Fruit fly (Drosophila melanogaster): ENCODE results near the gene CtsL4.

CtsL4 gene

DNA sequence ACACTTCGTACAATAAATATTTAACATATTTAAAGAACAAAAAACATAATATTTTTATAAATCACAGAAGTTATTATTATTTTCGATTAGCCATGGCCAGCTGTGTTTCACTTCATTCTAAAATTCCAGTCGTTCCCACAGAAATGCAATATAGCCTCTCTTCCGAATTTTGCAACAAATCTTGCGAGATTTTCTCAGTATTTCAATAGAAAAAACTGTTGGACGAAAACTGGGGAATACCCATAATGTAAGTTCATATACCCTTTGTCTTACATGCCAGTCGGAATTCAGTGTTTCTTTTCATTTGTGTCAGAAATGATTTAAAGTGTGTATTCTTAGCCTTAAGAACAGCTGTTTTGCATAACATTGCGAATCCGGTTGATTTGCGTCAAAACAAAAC is at the start of gene CtsL4, which contains the start of gene ClpP (continued):
- no peak for TF ChIP-seq ato (GFP tag; IDR thresholded peaks at IDR 0.05; ENCODE audit: partially characterized antibody)
- TF ChIP-seq CG8765 (GFP tag; IDR thresholded peaks at IDR 0.05): no peak
- peak; percentile 71 for TF ChIP-seq Xbp1 (GFP tag; optimal IDR thresholded peaks at IDR 0.05)
- TF ChIP-seq sens (GFP tag): no peak
- TF ChIP-seq sim (GFP tag; IDR thresholded peaks at IDR 0.05): no peak
- no peak for TF ChIP-seq gcm2 (GFP tag; optimal IDR thresholded peaks at IDR 0.05)
- TF ChIP-seq mld (GFP tag; IDR thresholded peaks at IDR 0.05; ENCODE audit: partially characterized antibody): no peak
- TF ChIP-seq CG18599 (GFP tag; optimal IDR thresholded peaks at IDR 0.05): no peak
- no peak for TF ChIP-seq sr (GFP tag; IDR thresholded peaks at IDR 0.05)
- no peak for TF ChIP-seq CG6791 (GFP tag; IDR thresholded peaks at IDR 0.05; ENCODE audit: partially characterized antibody)
- TF ChIP-seq unc-4 (GFP tag; IDR thresholded peaks at IDR 0.05; ENCODE audit: partially characterized antibody): no peak
- no peak for TF ChIP-seq BtbVII (GFP tag; optimal IDR thresholded peaks at IDR 0.05)
- TF ChIP-seq Eip74EF (GFP tag; optimal IDR thresholded peaks at IDR 0.05): no peak
- TF ChIP-seq CG10209 (GFP tag; optimal IDR thresholded peaks at IDR 0.05): peak; percentile 24
- TF ChIP-seq CG7839 (tag; optimal IDR thresholded peaks at IDR 0.05): no peak
- no peak for TF ChIP-seq lmd (GFP tag; IDR thresholded peaks at IDR 0.05)
- TF ChIP-seq ewg (GFP tag; optimal IDR thresholded peaks at IDR 0.05): no peak
- TF ChIP-seq disco-r (GFP tag; optimal IDR thresholded peaks at IDR 0.05): no peak
- TF ChIP-seq sima (GFP tag; optimal IDR thresholded peaks at IDR 0.05): no peak
- no peak for TF ChIP-seq Poxn (GFP tag; IDR thresholded peaks at IDR 0.05)
- peak; percentile 35; the same call in 1 of the 3 replicates for TF ChIP-seq CG11456 (GFP tag; IDR thresholded peaks at IDR 0.05)
- peak; percentile 34 for TF ChIP-seq HLH54F (GFP tag; optimal IDR thresholded peaks at IDR 0.05)
- TF ChIP-seq HLHmδ (GFP tag; optimal IDR thresholded peaks at IDR 0.05): no peak
- TF ChIP-seq odd (GFP tag; optimal IDR thresholded peaks at IDR 0.05): no peak
- peak; percentile 48 for TF ChIP-seq dmrt11E (tag; optimal IDR thresholded peaks at IDR 0.05)
- TF ChIP-seq CG14014 (GFP tag; IDR thresholded peaks at IDR 0.05): no peak
- TF ChIP-seq Oaz (GFP tag; IDR thresholded peaks at IDR 0.05): no peak; the same call in 1 of the 2 replicates
- 0 out of 2 replicates have a peak, but pooled peaks have one; percentile 35 for TF ChIP-seq Atf6 (GFP tag; IDR thresholded peaks at IDR 0.05)
- TF ChIP-seq Dip3 (GFP tag; optimal IDR thresholded peaks at IDR 0.05): peak; percentile 50
- no peak for TF ChIP-seq Taf1 (GFP tag; IDR thresholded peaks at IDR 0.05)
- peak; percentile 40; the same call in 1 of the 3 replicates for TF ChIP-seq Aef1 (GFP tag; IDR thresholded peaks at IDR 0.05)
- peak; percentile 64 for TF ChIP-seq nmo (GFP tag; optimal IDR thresholded peaks at IDR 0.05)
- TF ChIP-seq Chrac-16 (GFP tag; optimal IDR thresholded peaks at IDR 0.05): peak; percentile 52
- peak; percentile 18 for TF ChIP-seq NfI (GFP tag; optimal IDR thresholded peaks at IDR 0.05)
- TF ChIP-seq CG32532 (GFP tag; IDR thresholded peaks at IDR 0.05): peak; percentile 34
- TF ChIP-seq cato (GFP tag; optimal IDR thresholded peaks at IDR 0.05; ENCODE audit: borderline replicate concordance): peak; percentile 14
- TF ChIP-seq Hr51 (GFP tag; optimal IDR thresholded peaks at IDR 0.05): peak in 1 of 2 experiments; percentile 2
- TF ChIP-seq otp (GFP tag; IDR thresholded peaks at IDR 0.05): no peak
- no peak for TF ChIP-seq so (GFP tag; IDR thresholded peaks at IDR 0.05)
- no peak for TF ChIP-seq usp (GFP tag; optimal IDR thresholded peaks at IDR 0.05)
- TF ChIP-seq CG6175 (GFP tag; IDR thresholded peaks at IDR 0.05): no peak
- peak; percentile 46 for TF ChIP-seq CG30403 (GFP tag; optimal IDR thresholded peaks at IDR 0.05)
- TF ChIP-seq CG5245 (GFP tag; optimal IDR thresholded peaks at IDR 0.05): peak; percentile 5
- TF ChIP-seq kni (GFP tag; optimal IDR thresholded peaks at IDR 0.05): no peak
- no peak for TF ChIP-seq ab (GFP tag; optimal IDR thresholded peaks at IDR 0.05)
- TF ChIP-seq Asciz (GFP tag; optimal IDR thresholded peaks at IDR 0.05): no peak
- peak; percentile 78 for TF ChIP-seq CG8290 (GFP tag; optimal IDR thresholded peaks at IDR 0.05)
- peak in 1 of 2 experiments; percentile 14 for TF ChIP-seq CG8290 (tag; optimal IDR thresholded peaks at IDR 0.05)
- no peak for TF ChIP-seq schlank (tag; optimal IDR thresholded peaks at IDR 0.05)
- TF ChIP-seq bowl (GFP tag; IDR thresholded peaks at IDR 0.05): no peak
- TF ChIP-seq CG7963 (GFP tag; IDR thresholded peaks at IDR 0.05; ENCODE audit: partially characterized antibody): no peak
- no peak for TF ChIP-seq Ets65A (GFP tag)
